Worm (Caenorhabditis elegans) whole organism, L1 larva: ENCODE results near the gene srp-7.

Source experiments
- aha-1 ChIP-seq: fragments of 150-350 bp; optimal IDR thresholded peaks from 2 replicates; lab custom pipeline; 2014; ENCODE audit warnings: missing biosample characterization, missing genetic modification characterization
- ceh-8 ChIP-seq: fragments of 200-800 bp; sonication (Bioruptor generic); optimal IDR thresholded peaks from 2 replicates; lab custom pipeline; 2018; ENCODE audit warnings: mild to moderate bottlenecking, missing genetic modification characterization, moderate library complexity, missing compliant biosample characterization
- dpl-1 ChIP-seq, 3 experiments: fragments of 150-350 bp in 2 of 3; sonication (generic microtip) in 1 of 3; optimal IDR thresholded peaks; 2 replicates each; lab custom pipeline; 2014 to 2017; ENCODE audit warnings: missing biosample characterization in 3 of 3, missing genetic modification characterization in 3 of 3, missing genetic modification reagents in 3 of 3
- egl-27 ChIP-seq, 2 experiments: fragments of 150-350 bp in 1 of 2; sonication (generic microtip); optimal IDR thresholded peaks; 3 replicates each; lab custom pipeline; 2017 to 2018; ENCODE audit warnings: missing biosample characterization in 2 of 2, missing genetic modification characterization in 2 of 2, missing genetic modification reagents in 2 of 2
- lin-35 ChIP-seq, 2 experiments: fragments of 150-350 bp; optimal IDR thresholded peaks; 2 replicates each; lab custom pipeline; 2014; ENCODE audit warnings: missing biosample characterization in 2 of 2, missing genetic modification characterization in 2 of 2, missing genetic modification reagents in 2 of 2
- sptf-1 ChIP-seq: fragments of 150-350 bp; optimal IDR thresholded peaks from 2 replicates; lab custom pipeline; 2014; ENCODE audit warnings: missing biosample characterization, missing genetic modification characterization
- ztf-4 ChIP-seq: fragments of 150-350 bp; optimal IDR thresholded peaks from 2 replicates; lab custom pipeline; 2014; ENCODE audit warnings: missing biosample characterization, missing genetic modification characterization

ce11 chrV:8130812-8131211 lies 48.1 kb upstream of the srp-7 start:
- no peak for TF ChIP-seq dpl-1 (GFP tag; optimal IDR thresholded peaks at IDR 0.05; lab: Kevin White, UChicago)
- TF ChIP-seq ceh-8 (GFP tag; lab: Kevin White, UChicago), result no peak
- no peak for TF ChIP-seq lin-35 (GFP tag; optimal IDR thresholded peaks at IDR 0.05; lab: Kevin White, UChicago)
- no peak for TF ChIP-seq ztf-4 (tag; lab: Kevin White, UChicago)
- no peak for TF ChIP-seq sptf-1 (tag; lab: Kevin White, UChicago)
- no peak for TF ChIP-seq aha-1 (tag; lab: Kevin White, UChicago)
- no peak for TF ChIP-seq egl-27 (tag; optimal IDR thresholded peaks at IDR 0.05; lab: Kevin White, UChicago)
